Fruit fly (Drosophila melanogaster): ENCODE data around the gene dpr6.

The dpr6 gene

dm6 chr3L:10156080-10156479 lies 181.6 kb downstream of the dpr6 start:
- TF ChIP-seq Sp1 (GFP tag; optimal IDR thresholded peaks at IDR 0.05) (no peak), Hr83 (GFP tag; optimal IDR thresholded peaks at IDR 0.05; ENCODE audit: poor library complexity, severe bottlenecking) (no peak), Mio (GFP tag; optimal IDR thresholded peaks at IDR 0.05) (no peak), N (GFP tag; optimal IDR thresholded peaks at IDR 0.05) (no peak), dl (GFP tag; optimal IDR thresholded peaks at IDR 0.05; ENCODE audit: insufficient read depth in 1 of 2, partially characterized antibody in 2 of 2) (no peak), CG32264 (GFP tag; optimal IDR thresholded peaks at IDR 0.05) (no peak), tai (GFP tag; optimal IDR thresholded peaks at IDR 0.05) (no peak), Vsx2 (GFP tag; optimal IDR thresholded peaks at IDR 0.05; ENCODE audit: partially characterized antibody) (no peak), Myc (optimal IDR thresholded peaks at IDR 0.05) (no peak), Rel (GFP tag; optimal IDR thresholded peaks at IDR 0.05) (no peak), Rel (tag; optimal IDR thresholded peaks at IDR 0.05) (no peak), fru (GFP tag; optimal IDR thresholded peaks at IDR 0.05) (no peak), CrebA (GFP tag; optimal IDR thresholded peaks at IDR 0.05; ENCODE audit: borderline replicate concordance) (no peak), psq (GFP tag; optimal IDR thresholded peaks at IDR 0.05) (no peak), sage (GFP tag; optimal IDR thresholded peaks at IDR 0.05) (no peak), Dfd (GFP tag; optimal IDR thresholded peaks at IDR 0.05) (no peak), GATAd (GFP tag; optimal IDR thresholded peaks at IDR 0.05) (no peak), ey (GFP tag; optimal IDR thresholded peaks at IDR 0.05) (no peak), usp (GFP tag; optimal IDR thresholded peaks at IDR 0.05) (no peak), OdsH (GFP tag; optimal IDR thresholded peaks at IDR 0.05) (no peak)

- TF ChIP-seq h (GFP tag; optimal IDR thresholded peaks at IDR 0.05), result no peak
- no peak for TF ChIP-seq woc (GFP tag; optimal IDR thresholded peaks at IDR 0.05)
- no peak for TF ChIP-seq psq (GFP tag; optimal IDR thresholded peaks at IDR 0.05)
- TF ChIP-seq Dif (GFP tag; optimal IDR thresholded peaks at IDR 0.05; ENCODE audit: partially characterized antibody), result no peak
- TF ChIP-seq Hr83 (GFP tag; optimal IDR thresholded peaks at IDR 0.05; ENCODE audit: poor library complexity, severe bottlenecking), result no peak
- TF ChIP-seq usp (GFP tag; optimal IDR thresholded peaks at IDR 0.05), result no peak
- no peak for TF ChIP-seq Jra (GFP tag; optimal IDR thresholded peaks at IDR 0.05)
- TF ChIP-seq fru (GFP tag; optimal IDR thresholded peaks at IDR 0.05), result no peak
- TF ChIP-seq sage (GFP tag; optimal IDR thresholded peaks at IDR 0.05), result no peak
- no peak for TF ChIP-seq ey (GFP tag; optimal IDR thresholded peaks at IDR 0.05)
- no peak for TF ChIP-seq Hr78 (GFP tag; optimal IDR thresholded peaks at IDR 0.05)
- TF ChIP-seq Vsx2 (GFP tag; optimal IDR thresholded peaks at IDR 0.05; ENCODE audit: partially characterized antibody), result no peak
- TF ChIP-seq lola (GFP tag; optimal IDR thresholded peaks at IDR 0.05), result no peak
- no peak for TF ChIP-seq GATAd (GFP tag; optimal IDR thresholded peaks at IDR 0.05)
- TF ChIP-seq brk (GFP tag; optimal IDR thresholded peaks at IDR 0.05), result no peak
- no peak for TF ChIP-seq Rel (GFP tag; optimal IDR thresholded peaks at IDR 0.05)
- no peak for TF ChIP-seq Rel (tag; optimal IDR thresholded peaks at IDR 0.05)
- TF ChIP-seq CrebA (GFP tag; optimal IDR thresholded peaks at IDR 0.05; ENCODE audit: borderline replicate concordance), result no peak
- TF ChIP-seq dmrt93B (GFP tag; optimal IDR thresholded peaks at IDR 0.05), result no peak
- no peak for TF ChIP-seq dsf (GFP tag; optimal IDR thresholded peaks at IDR 0.05; ENCODE audit: borderline replicate concordance)
Observed at dm6 chr3L:10166923-10167322, 192.5 kb downstream of the dpr6 start, which contains the start of gene CG6628. TSS of gene CG6628 (minus strand) at chr3L:10167023.

- TF ChIP-seq br (GFP tag; optimal IDR thresholded peaks at IDR 0.05) (no peak), HLH106 (tag; optimal IDR thresholded peaks at IDR 0.05) (no peak), Abd-B (GFP tag; optimal IDR thresholded peaks at IDR 0.05) (no peak), sv (GFP tag; optimal IDR thresholded peaks at IDR 0.05) (no peak), tai (GFP tag; optimal IDR thresholded peaks at IDR 0.05) (no peak), fru (GFP tag; optimal IDR thresholded peaks at IDR 0.05) (no peak)
Observed at dm6 chr3L:10185924-10186323, 211.5 kb downstream of the dpr6 start, which contains the start of gene dpr10. TSS of gene dpr10 (minus strand) at chr3L:10186108.

dm6 chr3L:10186893-10187292 lies 212.4 kb downstream of the dpr6 start:
- TF ChIP-seq rgr (GFP tag; optimal IDR thresholded peaks at IDR 0.05) (no peak), Dfd (GFP tag; optimal IDR thresholded peaks at IDR 0.05) (no peak), Sp1 (GFP tag; optimal IDR thresholded peaks at IDR 0.05) (no peak), Myc (optimal IDR thresholded peaks at IDR 0.05) (no peak), dl (GFP tag; optimal IDR thresholded peaks at IDR 0.05; ENCODE audit: insufficient read depth in 1 of 2, partially characterized antibody in 2 of 2) (no peak), Hr78 (GFP tag; optimal IDR thresholded peaks at IDR 0.05) (no peak), ey (GFP tag; optimal IDR thresholded peaks at IDR 0.05) (no peak), h (GFP tag; optimal IDR thresholded peaks at IDR 0.05) (no peak), pan (optimal IDR thresholded peaks at IDR 0.05) (no peak), dsf (GFP tag; optimal IDR thresholded peaks at IDR 0.05; ENCODE audit: borderline replicate concordance) (no peak), Mio (GFP tag; optimal IDR thresholded peaks at IDR 0.05) (no peak), usp (GFP tag; optimal IDR thresholded peaks at IDR 0.05) (no peak), CG9705 (GFP tag; optimal IDR thresholded peaks at IDR 0.05) (no peak), fru (GFP tag; optimal IDR thresholded peaks at IDR 0.05) (no peak), GATAd (GFP tag; optimal IDR thresholded peaks at IDR 0.05) (no peak), Jra (GFP tag; optimal IDR thresholded peaks at IDR 0.05) (no peak)
